Worm (Caenorhabditis elegans) whole organism, L2 larva: Measurements from ENCODE around the gene fntb-1.

Experiments
- ama-1 ChIP-seq: fragments of 150-350 bp; optimal IDR thresholded peaks from 2 replicates; lab custom pipeline; 2018; ENCODE audit warnings: inconsistent platforms
- egl-27 ChIP-seq: sonication (generic microtip); optimal IDR thresholded peaks from 3 replicates; lab custom pipeline; 2017; ENCODE audit warnings: missing biosample characterization, missing genetic modification reagents, missing genetic modification characterization
- elt-1 ChIP-seq: fragments of 150-350 bp; optimal IDR thresholded peaks from 2 replicates; lab custom pipeline; 2014; ENCODE audit warnings: missing biosample characterization, missing genetic modification characterization
- lsy-2 ChIP-seq, 2 experiments: fragments of 150-350 bp in 1 of 2; sonication (generic microtip) in 1 of 2; optimal IDR thresholded peaks; 2 replicates each; lab custom pipeline; 2014 to 2017; ENCODE audit warnings: missing biosample characterization in 2 of 2, missing genetic modification characterization in 2 of 2
- mdl-1 ChIP-seq, 2 experiments: fragments of 150-350 bp in 1 of 2; sonication (generic microtip) in 1 of 2; optimal IDR thresholded peaks; 2 replicates each; lab custom pipeline; 2017; ENCODE audit warnings: missing biosample characterization in 2 of 2, missing genetic modification characterization in 2 of 2
- nhr-12 ChIP-seq: fragments of 150-350 bp; optimal IDR thresholded peaks from 2 replicates; lab custom pipeline; 2014; ENCODE audit warnings: missing biosample characterization, missing genetic modification characterization
- skn-1 ChIP-seq: sonication (generic microtip); optimal IDR thresholded peaks from 2 replicates; lab custom pipeline; 2017; ENCODE audit warnings: missing biosample characterization, missing genetic modification characterization
- snpc-4 ChIP-seq: fragments of 150-350 bp; optimal IDR thresholded peaks from 2 replicates; lab custom pipeline; 2014; ENCODE audit warnings: missing biosample characterization, missing genetic modification characterization
- unc-62 ChIP-seq: fragments of 150-350 bp; optimal IDR thresholded peaks from 2 replicates; lab custom pipeline; 2014; ENCODE audit warnings: missing biosample characterization, missing genetic modification reagents, missing genetic modification characterization
- ztf-4 ChIP-seq: fragments of 150-350 bp; optimal IDR thresholded peaks from 2 replicates; lab custom pipeline; 2014; ENCODE audit warnings: missing biosample characterization, missing genetic modification characterization

DNA sequence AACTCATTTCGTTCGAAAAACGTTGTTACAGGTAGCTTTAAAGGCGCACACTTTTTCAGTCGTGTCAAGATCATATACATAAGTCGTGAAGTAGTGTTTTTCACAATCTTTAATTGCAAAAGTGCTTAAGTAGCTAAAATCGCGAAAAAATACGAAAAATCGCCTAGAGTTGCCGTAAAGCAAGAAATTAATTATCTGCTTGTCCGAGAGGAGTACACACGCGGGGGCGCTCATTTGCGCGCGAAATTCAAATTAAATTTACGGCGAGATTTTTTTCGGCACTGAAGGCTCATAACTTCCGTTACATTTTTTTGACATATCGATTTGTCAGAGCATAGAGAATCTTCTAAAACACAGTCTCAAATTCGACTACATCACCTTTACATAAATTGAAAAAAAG lies 12.7 kb downstream of the fntb-1 start:
- TF ChIP-seq ama-1 (no peak), unc-62 (no peak), egl-27 (tag; lab: Kevin White, UChicago) (no peak), mdl-1 (tag; optimal IDR thresholded peaks at IDR 0.05; lab: Kevin White, UChicago) (no peak), ztf-4 (tag; lab: Kevin White, UChicago) (no peak), snpc-4 (tag; lab: Kevin White, UChicago) (no peak), lsy-2 (tag; optimal IDR thresholded peaks at IDR 0.05; lab: Kevin White, UChicago) (no peak), skn-1 (tag; lab: Kevin White, UChicago) (no peak), nhr-12 (no peak), elt-1 (tag; lab: Kevin White, UChicago) (no peak)
